Worm (Caenorhabditis elegans) whole organism, L4 larva: ENCODE data around the gene C55A6.12.

Experiments used
- D1046.2 ChIP-seq: fragments of 200-800 bp; sonication (Bioruptor generic); IDR thresholded peaks from 2 replicates; pipeline ENCODE4 v1.3.6; 2022; ENCODE audit warnings: missing genetic modification characterization, missing compliant biosample characterization
- F10B5.3 ChIP-seq: sonication (generic microtip); optimal IDR thresholded peaks from 2 replicates; lab custom pipeline; 2016; ENCODE audit warnings: mild to moderate bottlenecking, missing genetic modification characterization, missing compliant biosample characterization
- F37D6.2 ChIP-seq: sonication (generic microtip); optimal IDR thresholded peaks from 2 replicates; lab custom pipeline; 2016; ENCODE audit warnings: mild to moderate bottlenecking, missing genetic modification characterization, missing compliant biosample characterization
- F44E2.7 ChIP-seq: fragments of 200-800 bp; sonication (Bioruptor generic); IDR thresholded peaks from 2 replicates; pipeline ENCODE4 v2.1.2; 2022; ENCODE audit warnings: missing genetic modification characterization, missing compliant biosample characterization
- R02D3.7 ChIP-seq: fragments of 150-350 bp; sonication (generic microtip); optimal IDR thresholded peaks from 3 replicates; lab custom pipeline; 2014; ENCODE audit warnings: missing biosample characterization, missing genetic modification characterization
- T20F7.1 ChIP-seq: fragments of 200-800 bp; sonication (Bioruptor generic); optimal IDR thresholded peaks from 2 replicates; lab custom pipeline; 2018; ENCODE audit warnings: mild to moderate bottlenecking, missing genetic modification characterization, missing compliant biosample characterization
- Y75B8A.6 ChIP-seq: fragments of 200-800 bp; sonication (Bioruptor generic); IDR thresholded peaks from 2 replicates; pipeline ENCODE4 v1.3.6; 2022; ENCODE audit warnings: missing genetic modification reagents, missing genetic modification characterization, missing compliant biosample characterization
- ceh-28 ChIP-seq: fragments of 150-350 bp; optimal IDR thresholded peaks from 2 replicates; lab custom pipeline; 2014; ENCODE audit warnings: missing biosample characterization, missing genetic modification reagents, missing genetic modification characterization
- ceh-62 ChIP-seq: sonication (generic microtip); optimal IDR thresholded peaks from 2 replicates; lab custom pipeline; 2017; ENCODE audit warnings: missing biosample characterization, missing genetic modification characterization
- ceh-82 ChIP-seq: sonication (generic microtip); optimal IDR thresholded peaks from 2 replicates; lab custom pipeline; 2017; ENCODE audit warnings: missing biosample characterization, missing genetic modification characterization
- daf-19 ChIP-seq: fragments of 200-800 bp; sonication (Bioruptor generic); conservative IDR thresholded peaks from 2 replicates; pipeline ENCODE4 v1.3.6; 2022; ENCODE audit warnings: missing genetic modification characterization, missing compliant biosample characterization
- daf-8 ChIP-seq: fragments of 200-800 bp; sonication (Bioruptor generic); IDR thresholded peaks from 2 replicates; pipeline ENCODE4 v1.3.6; 2022; ENCODE audit warnings: missing genetic modification characterization, missing compliant biosample characterization
- dmd-8 ChIP-seq: fragments of 200-800 bp; sonication (Bioruptor generic); IDR thresholded peaks from 2 replicates; pipeline ENCODE4 v1.3.6; 2022; ENCODE audit warnings: missing genetic modification characterization, missing compliant biosample characterization
- dpl-1 ChIP-seq: fragments of 150-350 bp; optimal IDR thresholded peaks from 2 replicates; lab custom pipeline; 2014; ENCODE audit warnings: missing biosample characterization, missing genetic modification reagents, missing genetic modification characterization
- egl-27 ChIP-seq: sonication (generic microtip); optimal IDR thresholded peaks from 3 replicates; lab custom pipeline; 2017; ENCODE audit warnings: missing biosample characterization, missing genetic modification reagents, missing genetic modification characterization
- hlh-30 ChIP-seq: sonication (generic microtip); optimal IDR thresholded peaks from 2 replicates; lab custom pipeline; 2017; ENCODE audit warnings: antibody characterized with exemption, mild to moderate bottlenecking, missing genetic modification characterization, missing compliant biosample characterization; ENCODE audit not compliant: insufficient read depth
- jun-1 ChIP-seq: fragments of 150-350 bp; optimal IDR thresholded peaks from 2 replicates; lab custom pipeline; 2014; ENCODE audit warnings: missing biosample characterization, missing genetic modification reagents, missing genetic modification characterization
- lim-7 ChIP-seq: fragments of 200-800 bp; sonication (Bioruptor generic); IDR thresholded peaks from 2 replicates; pipeline ENCODE4 v1.3.6; 2022; ENCODE audit warnings: missing genetic modification characterization, missing compliant biosample characterization
- lin-15B ChIP-seq: fragments of 150-350 bp; sonication (generic microtip); optimal IDR thresholded peaks from 3 replicates; lab custom pipeline; 2014; ENCODE audit warnings: missing biosample characterization, missing genetic modification characterization
- lsy-2 ChIP-seq, 2 experiments: fragments of 150-350 bp in 1 of 2; sonication (generic microtip) in 1 of 2; optimal IDR thresholded peaks; 2 replicates each; lab custom pipeline; 2014 to 2017; ENCODE audit warnings: missing biosample characterization in 2 of 2, missing genetic modification characterization in 2 of 2
- madf-5 ChIP-seq, 2 experiments: fragments of 200-800 bp; sonication (Bioruptor generic); IDR thresholded peaks; 2 replicates each; pipeline ENCODE4 v1.3.6; 2022; ENCODE audit warnings: missing compliant biosample characterization in 2 of 2, missing genetic modification characterization in 2 of 2
- madf-9 ChIP-seq: fragments of 200-800 bp; sonication (Bioruptor generic); conservative IDR thresholded peaks from 2 replicates; pipeline ENCODE4 v1.3.6; 2022; ENCODE audit warnings: missing genetic modification reagents, missing genetic modification characterization, missing compliant biosample characterization
- mdl-1 ChIP-seq, 2 experiments: fragments of 150-350 bp in 1 of 2; sonication (generic microtip) in 1 of 2; optimal IDR thresholded peaks; 2 replicates each; lab custom pipeline; 2014 to 2017; ENCODE audit warnings: missing biosample characterization in 2 of 2, missing genetic modification characterization in 2 of 2
- mdt-29 ChIP-seq: fragments of 200-800 bp; sonication (Bioruptor generic); IDR thresholded peaks from 2 replicates; pipeline ENCODE4 v1.3.6; 2022; ENCODE audit warnings: missing genetic modification reagents, missing genetic modification characterization, missing compliant biosample characterization
- mes-2 ChIP-seq: sonication (generic microtip); optimal IDR thresholded peaks from 2 replicates; lab custom pipeline; 2016; ENCODE audit warnings: missing genotype, mild to moderate bottlenecking, missing genetic modification characterization, missing compliant biosample characterization; ENCODE audit not compliant: poor library complexity, severe bottlenecking
- mxl-2 ChIP-seq: fragments of 200-800 bp; sonication (Bioruptor generic); conservative IDR thresholded peaks from 2 replicates; pipeline ENCODE4 v1.3.6; 2022; ENCODE audit warnings: missing genetic modification reagents, missing genetic modification characterization, missing compliant biosample characterization
- nhr-10 ChIP-seq: fragments of 150-350 bp; optimal IDR thresholded peaks from 2 replicates; lab custom pipeline; 2014; ENCODE audit warnings: missing biosample characterization, missing genetic modification characterization
- nhr-28 ChIP-seq: fragments of 150-350 bp; optimal IDR thresholded peaks from 2 replicates; lab custom pipeline; 2014; ENCODE audit warnings: missing biosample characterization, missing genetic modification characterization
- nhr-42 ChIP-seq: fragments of 200-800 bp; sonication (Bioruptor generic); IDR thresholded peaks from 2 replicates; pipeline ENCODE4 v1.3.6; 2022; ENCODE audit warnings: missing genetic modification characterization, missing compliant biosample characterization
- nhr-6 ChIP-seq: fragments of 150-350 bp; optimal IDR thresholded peaks from 2 replicates; lab custom pipeline; 2014; ENCODE audit warnings: missing biosample characterization, missing genetic modification characterization
- nhr-76 ChIP-seq: fragments of 150-350 bp; optimal IDR thresholded peaks from 2 replicates; lab custom pipeline; 2014; ENCODE audit warnings: missing biosample characterization, missing genetic modification characterization
- pha-4 ChIP-seq, 2 experiments: fragments of 150-350 bp in 1 of 2; fragments of 200-800 bp in 1 of 2; sonication (Bioruptor generic) in 1 of 2; IDR thresholded peaks in 1 of 2; optimal IDR thresholded peaks in 1 of 2; 2 replicates each; pipeline versions ENCODE4 v1.3.6 to Lab custom; 2014 to 2022; ENCODE audit warnings: missing genetic modification characterization in 2 of 2, missing genetic modification reagents in 2 of 2, missing biosample characterization in 1 of 2, missing compliant biosample characterization in 1 of 2
- saeg-2 ChIP-seq: fragments of 200-800 bp; sonication (Bioruptor generic); IDR thresholded peaks from 2 replicates; pipeline ENCODE4 v1.3.6; 2022; ENCODE audit warnings: missing genetic modification reagents, missing genetic modification characterization, missing compliant biosample characterization
- sdz-12 ChIP-seq: fragments of 200-800 bp; sonication (Bioruptor generic); optimal IDR thresholded peaks from 2 replicates; lab custom pipeline; 2018; ENCODE audit warnings: mild to moderate bottlenecking, missing genetic modification characterization, missing compliant biosample characterization
- skn-1 ChIP-seq: fragments of 150-350 bp; optimal IDR thresholded peaks from 2 replicates; lab custom pipeline; 2014; ENCODE audit warnings: missing biosample characterization, missing genetic modification characterization
- spr-3 ChIP-seq: fragments of 200-800 bp; sonication (Bioruptor generic); optimal IDR thresholded peaks from 2 replicates; lab custom pipeline; 2018; ENCODE audit warnings: mild to moderate bottlenecking, missing genetic modification characterization, missing compliant biosample characterization
- tra-1 ChIP-seq: fragments of 200-800 bp; sonication (Bioruptor generic); IDR thresholded peaks from 2 replicates; pipeline ENCODE4 v1.3.6; 2022; ENCODE audit warnings: missing genetic modification reagents, missing genetic modification characterization, missing compliant biosample characterization
- unc-130 ChIP-seq: sonication (generic microtip); optimal IDR thresholded peaks from 2 replicates; lab custom pipeline; 2016; ENCODE audit warnings: missing genetic modification reagents, missing genetic modification characterization, missing compliant biosample characterization
- unc-39 ChIP-seq: sonication (generic microtip); optimal IDR thresholded peaks from 2 replicates; lab custom pipeline; 2017; ENCODE audit warnings: missing biosample characterization, missing genetic modification characterization
- unc-62 ChIP-seq, 3 experiments: fragments of 150-350 bp in 1 of 3; sonication (generic microtip); optimal IDR thresholded peaks in 2 of 3; peaks in 1 of 3; 1 replicate in 1 of 3; 2 replicates in 2 of 3; lab custom pipeline; 2014 to 2017; ENCODE audit warnings: missing biosample characterization in 3 of 3, missing genetic modification characterization in 3 of 3, missing genetic modification reagents in 3 of 3, missing genotype in 1 of 3
- vab-7 ChIP-seq: fragments of 200-800 bp; sonication (Bioruptor generic); IDR thresholded peaks from 2 replicates; pipeline ENCODE4 v1.3.6; 2022; ENCODE audit warnings: missing genetic modification reagents, missing genetic modification characterization, missing compliant biosample characterization
- zag-1 ChIP-seq: fragments of 150-350 bp; optimal IDR thresholded peaks from 2 replicates; lab custom pipeline; 2014; ENCODE audit warnings: missing biosample characterization, missing genetic modification characterization
- zfp-2 ChIP-seq: sonication (generic microtip); optimal IDR thresholded peaks from 2 replicates; lab custom pipeline; 2016; ENCODE audit warnings: mild to moderate bottlenecking, missing genetic modification characterization, missing compliant biosample characterization
- zip-2 ChIP-seq: fragments of 150-350 bp; optimal IDR thresholded peaks from 2 replicates; lab custom pipeline; 2014; ENCODE audit warnings: missing biosample characterization, missing genetic modification characterization

C55A6.12 gene

ce11 chrV:11503081-11503751 lies at the start of gene C55A6.12:
Gene C55A6.12 (minus strand): TSS chrV:11503131.
- no peak for TF ChIP-seq ceh-62 (tag; lab: Kevin White, UChicago)
- no peak for TF ChIP-seq mdl-1 (tag; optimal IDR thresholded peaks at IDR 0.05; lab: Kevin White, UChicago)
- TF ChIP-seq nhr-76 (tag; lab: Kevin White, UChicago) = no peak
- TF ChIP-seq egl-27 = no peak
- no peak for TF ChIP-seq R02D3.7 (tag; lab: Kevin White, UChicago)
- no peak for TF ChIP-seq Y75B8A.6 (GFP tag; lab: Robert Waterston, UW)
- TF ChIP-seq dpl-1 (GFP tag; lab: Kevin White, UChicago) = peak; percentile 79
- TF ChIP-seq daf-19 = no peak
- no peak for TF ChIP-seq zfp-2 (tag; lab: Kevin White, UChicago)
- peak in 1 of 2 experiments; percentile 3 for TF ChIP-seq unc-62 (GFP tag; optimal IDR thresholded peaks at IDR 0.05 in 1 of 2; lab: Kevin White, UChicago)
- no peak for TF ChIP-seq unc-62 (tag; optimal IDR thresholded peaks at IDR 0.05; lab: Kevin White, UChicago)
- no peak for TF ChIP-seq T20F7.1 (GFP tag; lab: Kevin White, UChicago)
- TF ChIP-seq mxl-2 (GFP tag; lab: Robert Waterston, UW) = no peak
- TF ChIP-seq lsy-2 (tag; optimal IDR thresholded peaks at IDR 0.05; lab: Kevin White, UChicago) = peak in 1 of 2 experiments; percentile 24
- no peak for TF ChIP-seq daf-8 (GFP tag; lab: Robert Waterston, UW)
- no peak for TF ChIP-seq spr-3
- TF ChIP-seq ceh-82 (tag; lab: Kevin White, UChicago) = no peak

- TF ChIP-seq mes-2 (tag; lab: Kevin White, UChicago) (no peak), tra-1 (GFP tag; lab: Robert Waterston, UW) (no peak), spr-3 (no peak), madf-9 (no peak), F44E2.7 (GFP tag; lab: Robert Waterston, UW) (no peak), nhr-10 (tag; lab: Kevin White, UChicago) (no peak), ceh-82 (tag; lab: Kevin White, UChicago) (no peak), nhr-28 (tag; lab: Kevin White, UChicago) (no peak), zfp-2 (tag; lab: Kevin White, UChicago) (no peak), jun-1 (tag; lab: Kevin White, UChicago) (no peak), mdt-29 (GFP tag; lab: Robert Waterston, UW) (no peak), sdz-12 (GFP tag; lab: Kevin White, UChicago) (no peak), unc-130 (GFP tag; lab: Kevin White, UChicago) (no peak), hlh-30 (tag; lab: Kevin White, UChicago) (no peak), dmd-8 (GFP tag; lab: Robert Waterston, UW) (no peak)
Observed at ce11 chrV:11552379-11552778, 49.4 kb upstream of the C55A6.12 start, which contains the start of gene srx-85. Gene srx-85 (plus strand): TSS chrV:11552679.

- peak; percentile 46 for TF ChIP-seq mes-2 (tag; lab: Kevin White, UChicago)
- TF ChIP-seq vab-7 = no peak
- no peak for TF ChIP-seq zag-1 (tag; lab: Kevin White, UChicago)
- TF ChIP-seq unc-62 (GFP tag; optimal IDR thresholded peaks at IDR 0.05 in 1 of 2; lab: Kevin White, UChicago) = peak in 1 of 2 experiments; percentile 52
- no peak for TF ChIP-seq unc-62 (tag; optimal IDR thresholded peaks at IDR 0.05; lab: Kevin White, UChicago)
- no peak for TF ChIP-seq lim-7 (GFP tag; lab: Robert Waterston, UW)
- no peak for TF ChIP-seq nhr-42 (GFP tag; lab: Robert Waterston, UW)
- no peak for TF ChIP-seq skn-1
- TF ChIP-seq saeg-2 = no peak
- TF ChIP-seq Y75B8A.6 (GFP tag; lab: Robert Waterston, UW) = no peak
- no peak for TF ChIP-seq lin-15B (tag; lab: Kevin White, UChicago)
- TF ChIP-seq zip-2 (tag; lab: Kevin White, UChicago) = no peak
- TF ChIP-seq unc-39 (tag; lab: Kevin White, UChicago) = no peak
- TF ChIP-seq F10B5.3 (tag; lab: Kevin White, UChicago) = no peak
- no peak for TF ChIP-seq ceh-28 (tag; lab: Kevin White, UChicago)
- no peak for TF ChIP-seq tra-1 (GFP tag; lab: Robert Waterston, UW)
- no peak for TF ChIP-seq F37D6.2
- TF ChIP-seq pha-4 (GFP tag; IDR thresholded peaks at IDR 0.05; lab: Robert Waterston, UW) = no peak
- no peak for TF ChIP-seq pha-4 (tag; optimal IDR thresholded peaks at IDR 0.05; lab: Kevin White, UChicago)
- TF ChIP-seq sdz-12 (GFP tag; lab: Kevin White, UChicago) = no peak
- no peak for TF ChIP-seq D1046.2 (GFP tag; lab: Robert Waterston, UW)
- peak; percentile 27 for TF ChIP-seq dpl-1 (GFP tag; lab: Kevin White, UChicago)
- peak; percentile 39 for TF ChIP-seq T20F7.1 (GFP tag; lab: Kevin White, UChicago)
- no peak for TF ChIP-seq madf-5 (GFP tag; IDR thresholded peaks at IDR 0.05; lab: Robert Waterston, UW)
- TF ChIP-seq nhr-28 (tag; lab: Kevin White, UChicago) = peak; percentile 73
- TF ChIP-seq nhr-6 (tag; lab: Kevin White, UChicago) = peak; percentile 27
- no peak for TF ChIP-seq zfp-2 (tag; lab: Kevin White, UChicago)
Observed at ce11 chrV:11548914-11549406, 46.0 kb upstream of the C55A6.12 start, which contains the start of the genes F38B7.17 and F38B7.3. Gene F38B7.17 (minus strand): TSS chrV:11548964. Gene F38B7.3 (plus strand): TSS chrV:11549107.
